Worm (Caenorhabditis elegans) whole organism, L4 larva: ENCODE results near the gene lact-4.
A peak's percentile ranks its signal among the peaks of the same experiment; 100 is the strongest.

ENCODE experiments used
- F10B5.3 ChIP-seq: sonication (generic microtip); optimal IDR thresholded peaks from 2 replicates; lab custom pipeline; 2016; ENCODE audit warnings: mild to moderate bottlenecking, missing genetic modification characterization, missing compliant biosample characterization
- F44E2.7 ChIP-seq: fragments of 200-800 bp; sonication (Bioruptor generic); IDR thresholded peaks from 2 replicates; pipeline ENCODE4 v2.1.2; 2022; ENCODE audit warnings: missing genetic modification characterization, missing compliant biosample characterization
- T20F7.1 ChIP-seq: fragments of 200-800 bp; sonication (Bioruptor generic); optimal IDR thresholded peaks from 2 replicates; lab custom pipeline; 2018; ENCODE audit warnings: mild to moderate bottlenecking, missing genetic modification characterization, missing compliant biosample characterization
- T26A8.4 ChIP-seq: fragments of 200-800 bp; sonication (Bioruptor generic); IDR thresholded peaks from 2 replicates; pipeline ENCODE4 v1.3.6; 2022; ENCODE audit warnings: missing genetic modification characterization, missing compliant biosample characterization
- Y105C5A.15 ChIP-seq: fragments of 200-800 bp; sonication (Bioruptor generic); IDR thresholded peaks from 2 replicates; pipeline ENCODE4 v1.3.6; 2022; ENCODE audit warnings: missing genetic modification characterization, missing compliant biosample characterization
- Y75B8A.6 ChIP-seq: fragments of 200-800 bp; sonication (Bioruptor generic); IDR thresholded peaks from 2 replicates; pipeline ENCODE4 v1.3.6; 2022; ENCODE audit warnings: missing genetic modification reagents, missing genetic modification characterization, missing compliant biosample characterization
- ZK546.5 ChIP-seq, 2 experiments: sonication (generic microtip); optimal IDR thresholded peaks; 2 replicates each; lab custom pipeline; 2017; ENCODE audit warnings: missing biosample characterization in 2 of 2, missing genetic modification characterization in 2 of 2
- aha-1 ChIP-seq: fragments of 150-350 bp; peaks from one replicate; lab custom pipeline; 2014; ENCODE audit warnings: missing biosample characterization, missing genetic modification characterization
- aly-2 ChIP-seq: sonication (generic microtip); optimal IDR thresholded peaks from 2 replicates; lab custom pipeline; 2018; ENCODE audit warnings: missing biosample characterization, missing genetic modification characterization
- ama-1 ChIP-seq: fragments of 150-350 bp; optimal IDR thresholded peaks from 2 replicates; lab custom pipeline; 2014; ENCODE audit warnings: inconsistent platforms, mixed read lengths
- ceh-28 ChIP-seq: fragments of 150-350 bp; optimal IDR thresholded peaks from 2 replicates; lab custom pipeline; 2014; ENCODE audit warnings: missing biosample characterization, missing genetic modification reagents, missing genetic modification characterization
- ceh-44 ChIP-seq: fragments of 200-800 bp; sonication (Bioruptor generic); IDR thresholded peaks from 2 replicates; pipeline ENCODE4 v1.3.6; 2022; ENCODE audit warnings: missing genetic modification reagents, missing genetic modification characterization, missing compliant biosample characterization
- cey-2 ChIP-seq: sonication (generic microtip); optimal IDR thresholded peaks from 3 replicates; lab custom pipeline; 2017; ENCODE audit warnings: missing genetic modification characterization, mild to moderate bottlenecking, missing compliant biosample characterization, antibody characterized with exemption, borderline replicate concordance; ENCODE audit not compliant: insufficient read depth
- dmd-6 ChIP-seq: fragments of 200-800 bp; sonication (Bioruptor generic); IDR thresholded peaks from 2 replicates; pipeline ENCODE4 v1.3.6; 2022; ENCODE audit warnings: missing genetic modification reagents, missing genetic modification characterization, missing compliant biosample characterization
- dmd-9 ChIP-seq: fragments of 200-800 bp; sonication (Bioruptor generic); IDR thresholded peaks from 2 replicates; pipeline ENCODE4 v1.3.6; 2022; ENCODE audit warnings: missing genetic modification reagents, missing genetic modification characterization, missing compliant biosample characterization
- duxl-1 ChIP-seq: sonication (generic microtip); optimal IDR thresholded peaks from 2 replicates; lab custom pipeline; 2016; ENCODE audit warnings: mild to moderate bottlenecking, missing genetic modification characterization, moderate library complexity, missing compliant biosample characterization; ENCODE audit not compliant: poor library complexity
- fos-1 ChIP-seq: fragments of 150-350 bp; optimal IDR thresholded peaks from 2 replicates; lab custom pipeline; 2014; ENCODE audit warnings: missing biosample characterization, missing genetic modification characterization
- hlh-11 ChIP-seq: fragments of 200-800 bp; sonication (Bioruptor generic); optimal IDR thresholded peaks from 2 replicates; lab custom pipeline; 2018; ENCODE audit warnings: mild to moderate bottlenecking, missing genetic modification characterization, missing compliant biosample characterization
- hlh-30 ChIP-seq: sonication (generic microtip); optimal IDR thresholded peaks from 2 replicates; lab custom pipeline; 2017; ENCODE audit warnings: antibody characterized with exemption, mild to moderate bottlenecking, missing genetic modification characterization, missing compliant biosample characterization; ENCODE audit not compliant: insufficient read depth
- lin-15B ChIP-seq: fragments of 150-350 bp; sonication (generic microtip); optimal IDR thresholded peaks from 3 replicates; lab custom pipeline; 2014; ENCODE audit warnings: missing biosample characterization, missing genetic modification characterization
- mdl-1 ChIP-seq, 2 experiments: fragments of 150-350 bp in 1 of 2; sonication (generic microtip) in 1 of 2; optimal IDR thresholded peaks; 2 replicates each; lab custom pipeline; 2014 to 2017; ENCODE audit warnings: missing biosample characterization in 2 of 2, missing genetic modification characterization in 2 of 2
- mdt-29 ChIP-seq: fragments of 200-800 bp; sonication (Bioruptor generic); IDR thresholded peaks from 2 replicates; pipeline ENCODE4 v1.3.6; 2022; ENCODE audit warnings: missing genetic modification reagents, missing genetic modification characterization, missing compliant biosample characterization
- nhr-28 ChIP-seq: fragments of 150-350 bp; optimal IDR thresholded peaks from 2 replicates; lab custom pipeline; 2014; ENCODE audit warnings: missing biosample characterization, missing genetic modification characterization
- nhr-6 ChIP-seq: fragments of 150-350 bp; optimal IDR thresholded peaks from 2 replicates; lab custom pipeline; 2014; ENCODE audit warnings: missing biosample characterization, missing genetic modification characterization
- set-16 ChIP-seq: fragments of 200-800 bp; sonication (Bioruptor generic); IDR thresholded peaks from 2 replicates; pipeline ENCODE4 v1.3.6; 2022; ENCODE audit warnings: missing genetic modification reagents, missing genetic modification characterization, missing compliant biosample characterization
- spr-3 ChIP-seq: fragments of 200-800 bp; sonication (Bioruptor generic); optimal IDR thresholded peaks from 2 replicates; lab custom pipeline; 2018; ENCODE audit warnings: mild to moderate bottlenecking, missing genetic modification characterization, missing compliant biosample characterization
- unc-62 ChIP-seq, 3 experiments: fragments of 150-350 bp in 1 of 3; sonication (generic microtip); optimal IDR thresholded peaks in 2 of 3; peaks in 1 of 3; 1 replicate in 1 of 3; 2 replicates in 2 of 3; lab custom pipeline; 2014 to 2017; ENCODE audit warnings: missing biosample characterization in 3 of 3, missing genetic modification characterization in 3 of 3, missing genetic modification reagents in 3 of 3, missing genotype in 1 of 3
- zip-11 ChIP-seq: fragments of 200-800 bp; sonication (Bioruptor generic); IDR thresholded peaks from 2 replicates; pipeline ENCODE4 v1.3.6; 2022; ENCODE audit warnings: missing genetic modification characterization, missing compliant biosample characterization
- ztf-11 ChIP-seq: fragments of 150-350 bp; optimal IDR thresholded peaks from 2 replicates; lab custom pipeline; 2014; ENCODE audit warnings: missing biosample characterization, missing genetic modification characterization
- ztf-7 ChIP-seq: fragments of 150-350 bp; optimal IDR thresholded peaks from 2 replicates; lab custom pipeline; 2014; ENCODE audit warnings: missing biosample characterization, missing genetic modification characterization

lact-4 gene

ce11 chrII:8440097-8440496, 40.2 kb downstream of the lact-4 start:
- TF ChIP-seq ceh-44 (GFP tag; lab: Robert Waterston, UW) (no peak), mdl-1 (tag; optimal IDR thresholded peaks at IDR 0.05; lab: Kevin White, UChicago) (peak in 1 of 2 experiments; percentile 35), Y105C5A.15 (GFP tag; lab: Robert Waterston, UW) (no peak), hlh-30 (tag; lab: Kevin White, UChicago) (peak; percentile 51), nhr-28 (tag; lab: Kevin White, UChicago) (peak; percentile 77), mdt-29 (GFP tag; lab: Robert Waterston, UW) (no peak), dmd-6 (GFP tag; lab: Robert Waterston, UW) (peak; percentile 48; the same call in 1 of the 2 replicates), zip-11 (GFP tag; lab: Robert Waterston, UW) (no peak), hlh-11 (tag; lab: Kevin White, UChicago) (peak; percentile 11)

ce11 chrII:8438791-8439287, 41.4 kb downstream of the lact-4 start, which contains the start of gene lips-10:
lips-10 (plus strand) TSS chrII:8439168.
- TF ChIP-seq F44E2.7 (GFP tag; lab: Robert Waterston, UW) (no peak), ama-1 (lab: Kevin White, UChicago) (no peak), nhr-6 (tag; lab: Kevin White, UChicago) (no peak), Y75B8A.6 (GFP tag; lab: Robert Waterston, UW) (no peak), nhr-28 (tag; lab: Kevin White, UChicago) (peak; percentile 91), unc-62 (GFP tag; optimal IDR thresholded peaks at IDR 0.05 in 1 of 2; lab: Kevin White, UChicago) (peak in 1 of 2 experiments; percentile 13), unc-62 (tag; optimal IDR thresholded peaks at IDR 0.05; lab: Kevin White, UChicago) (no peak)

- TF ChIP-seq ZK546.5 (tag; optimal IDR thresholded peaks at IDR 0.05; lab: Kevin White, UChicago), result no peak
- TF ChIP-seq aha-1 (tag; lab: Kevin White, UChicago), result peak; percentile 84
- TF ChIP-seq set-16, result no peak
- peak in 1 of 2 experiments; percentile 68 for TF ChIP-seq unc-62 (GFP tag; optimal IDR thresholded peaks at IDR 0.05 in 1 of 2; lab: Kevin White, UChicago)
- TF ChIP-seq unc-62 (tag; optimal IDR thresholded peaks at IDR 0.05; lab: Kevin White, UChicago), result no peak
- no peak for TF ChIP-seq dmd-9 (GFP tag; lab: Robert Waterston, UW)
These were observed 43.2 kb downstream of the lact-4 start, which contains the start of gene acp-3 for ce11 chrII:8437035-8437434. acp-3 (minus strand) TSS chrII:8437135.

- no peak for TF ChIP-seq aly-2
- TF ChIP-seq spr-3 (GFP tag; lab: Kevin White, UChicago), result no peak
- no peak for TF ChIP-seq T26A8.4 (GFP tag; lab: Robert Waterston, UW)
- no peak for TF ChIP-seq ztf-7 (tag; lab: Kevin White, UChicago)
- no peak for TF ChIP-seq dmd-6 (GFP tag; lab: Robert Waterston, UW)
- TF ChIP-seq cey-2 (tag; lab: Kevin White, UChicago), result no peak
- TF ChIP-seq F10B5.3 (tag; lab: Kevin White, UChicago), result no peak
- no peak for TF ChIP-seq lin-15B (tag; lab: Kevin White, UChicago)
- no peak for TF ChIP-seq mdt-29 (GFP tag; lab: Robert Waterston, UW)
- TF ChIP-seq fos-1 (tag; lab: Kevin White, UChicago), result no peak
- TF ChIP-seq set-16, result no peak
- TF ChIP-seq T20F7.1 (GFP tag; lab: Kevin White, UChicago), result no peak
These were observed 45.3 kb downstream of the lact-4 start, which contains the start of gene acp-4 for ce11 chrII:8435005-8435404. acp-4 (minus strand) TSS chrII:8435105.

ce11 chrII:8431954-8432353, 48.3 kb downstream of the lact-4 start, which contains the start of gene acp-2:
acp-2 (minus strand) TSS chrII:8432054.
- TF ChIP-seq ceh-28 (tag; lab: Kevin White, UChicago) (no peak), ztf-11 (no peak), duxl-1 (tag; lab: Kevin White, UChicago) (no peak)
- TF ChIP-seq, all 104 proteins: peak for 0
